Fruit fly (Drosophila melanogaster): ENCODE results near the gene CG42521.
A peak's percentile ranks its signal among the peaks of the same experiment; 100 is the strongest.

CG42521 gene

dm6 chr3L:10664511-10665062, 41.2 kb upstream of the CG42521 start, which contains the start of gene simj (continued):
- TF ChIP-seq CG17359 (tag; optimal IDR thresholded peaks at IDR 0.05) (peak; percentile 29), jumu (GFP tag; optimal IDR thresholded peaks at IDR 0.05) (peak; percentile 46), nerfin-1 (tag; optimal IDR thresholded peaks at IDR 0.05) (peak; percentile 64), gcm (GFP tag; optimal IDR thresholded peaks at IDR 0.05) (no peak), CG12744 (GFP tag; optimal IDR thresholded peaks at IDR 0.05) (peak; percentile 12), HLH3B (GFP tag; IDR thresholded peaks at IDR 0.05) (no peak; the same call in 1 of the 2 replicates), Dfd (GFP tag; optimal IDR thresholded peaks at IDR 0.05) (no peak), hkb (optimal IDR thresholded peaks at IDR 0.05) (no peak), hkb (GFP tag; IDR thresholded peaks at IDR 0.05) (peak; percentile 60), CG8281 (tag; optimal IDR thresholded peaks at IDR 0.05) (no peak), CG10543 (GFP tag; optimal IDR thresholded peaks at IDR 0.05) (peak; percentile 86), BtbVII (GFP tag; optimal IDR thresholded peaks at IDR 0.05) (peak; percentile 46), Sox102F (GFP tag; optimal IDR thresholded peaks at IDR 0.05) (no peak), Ets97D (GFP tag; optimal IDR thresholded peaks at IDR 0.05) (peak; percentile 86), fru (optimal IDR thresholded peaks at IDR 0.05) (no peak), CG2889 (GFP tag; IDR thresholded peaks at IDR 0.05) (no peak), NfI (GFP tag; optimal IDR thresholded peaks at IDR 0.05) (peak; percentile 57), dysf (GFP tag; IDR thresholded peaks at IDR 0.05) (0 out of 3 replicates have a peak, but pooled peaks have one; percentile 9), Deaf1 (tag; optimal IDR thresholded peaks at IDR 0.05) (peak; percentile 60), bbx (GFP tag; IDR thresholded peaks at IDR 0.05; ENCODE audit: partially characterized antibody) (peak; percentile 95), CG7372 (GFP tag; IDR thresholded peaks at IDR 0.05) (no peak), so (GFP tag; IDR thresholded peaks at IDR 0.05) (peak; percentile 57; the same call in 1 of the 3 replicates), fd3F (GFP tag; optimal IDR thresholded peaks at IDR 0.05) (no peak), CG4424 (GFP tag; optimal IDR thresholded peaks at IDR 0.05) (no peak), ro (GFP tag; IDR thresholded peaks at IDR 0.05) (no peak), Bteb2 (GFP tag; optimal IDR thresholded peaks at IDR 0.05) (peak; percentile 34), CG12942 (GFP tag; optimal IDR thresholded peaks at IDR 0.05) (no peak), tio (GFP tag; optimal IDR thresholded peaks at IDR 0.05) (no peak), CG10979 (tag; optimal IDR thresholded peaks at IDR 0.05) (peak; percentile 37), CG11695 (GFP tag; IDR thresholded peaks at IDR 0.05) (no peak), Hr39 (optimal IDR thresholded peaks at IDR 0.05) (no peak), CG6175 (GFP tag; IDR thresholded peaks at IDR 0.05) (no peak; the same call in 2 of the 3 replicates), CG33557 (GFP tag; optimal IDR thresholded peaks at IDR 0.05) (no peak), HHEX (GFP tag; optimal IDR thresholded peaks at IDR 0.05) (peak; percentile 39), sd (tag; optimal IDR thresholded peaks at IDR 0.05) (peak; percentile 59), nom (GFP tag; optimal IDR thresholded peaks at IDR 0.05) (peak; percentile 72), Elba2 (GFP tag; optimal IDR thresholded peaks at IDR 0.05) (no peak), CG17612 (GFP tag; IDR thresholded peaks at IDR 0.05) (no peak), Jarid2 (GFP tag; optimal IDR thresholded peaks at IDR 0.05) (peak; percentile 88), lola (GFP tag; optimal IDR thresholded peaks at IDR 0.05) (peak in 1 of 3 experiments; percentile 41), Hey (tag; optimal IDR thresholded peaks at IDR 0.05) (peak; percentile 42), Dip2 (GFP tag; IDR thresholded peaks at IDR 0.05) (no peak), Abd-B (GFP tag; optimal IDR thresholded peaks at IDR 0.05) (no peak), CG13624 (GFP tag; optimal IDR thresholded peaks at IDR 0.05) (peak; percentile 75), Bdp1 (GFP tag; optimal IDR thresholded peaks at IDR 0.05) (no peak), stc (GFP tag; IDR thresholded peaks at IDR 0.05) (no peak; the same call in 1 of the 2 replicates), Spps (tag; optimal IDR thresholded peaks at IDR 0.05) (peak; percentile 29), C15 (GFP tag; IDR thresholded peaks at IDR 0.05) (no peak), CG11398 (GFP tag; optimal IDR thresholded peaks at IDR 0.05) (peak; percentile 52), CG6813 (GFP tag; optimal IDR thresholded peaks at IDR 0.05) (peak; percentile 30), CG13123 (GFP tag; optimal IDR thresholded peaks at IDR 0.05) (no peak)
